Fruit fly (Drosophila melanogaster) whole organism, embryonic: Measurements from ENCODE around the gene CG7492.
A peak's percentile ranks its signal among the peaks of the same experiment; 100 is the strongest.

Experiments used
- Antp ChIP-seq: fragments of 200-800 bp; sonication (Bioruptor generic); optimal IDR thresholded peaks from 3 replicates; lab custom pipeline; 2016; ENCODE audit warnings: missing biosample characterization, missing genetic modification characterization
- B-H2 ChIP-seq: fragments of 200-800 bp; sonication (Bioruptor generic); optimal IDR thresholded peaks from 2 replicates; lab custom pipeline; 2018; ENCODE audit warnings: missing biosample characterization, mild to moderate bottlenecking, missing genetic modification characterization
- Bdp1 ChIP-seq: fragments of 200-800 bp; sonication (Bioruptor generic); optimal IDR thresholded peaks from 3 replicates; lab custom pipeline; 2016; ENCODE audit warnings: missing biosample characterization, missing genetic modification characterization
- CG10147 ChIP-seq: fragments of 200-800 bp; sonication (Bioruptor generic); optimal IDR thresholded peaks from 2 replicates; lab custom pipeline; 2019; ENCODE audit warnings: missing biosample characterization, mild to moderate bottlenecking, missing genetic modification characterization, moderate library complexity
- CG11085 ChIP-seq: fragments of 200-800 bp; sonication (Bioruptor generic); IDR thresholded peaks from 2 replicates; pipeline ENCODE4 v1.3.6; 2022; ENCODE audit warnings: missing biosample characterization, missing genetic modification characterization
- CG11723 ChIP-seq: fragments of 200-800 bp; sonication (Bioruptor generic); optimal IDR thresholded peaks from 2 replicates; lab custom pipeline; 2017; ENCODE audit warnings: missing biosample characterization, mild to moderate bottlenecking, missing genetic modification characterization
- CG12744 ChIP-seq: fragments of 200-800 bp; sonication (Bioruptor generic); optimal IDR thresholded peaks from 2 replicates; lab custom pipeline; 2016; ENCODE audit warnings: missing biosample characterization, missing genetic modification characterization
- CG13123 ChIP-seq: fragments of 200-800 bp; sonication (Bioruptor generic); optimal IDR thresholded peaks from 2 replicates; lab custom pipeline; 2016; ENCODE audit warnings: missing biosample characterization, missing genetic modification characterization
- CG13296 ChIP-seq: fragments of 200-800 bp; sonication (Bioruptor generic); optimal IDR thresholded peaks from 3 replicates; lab custom pipeline; 2018; ENCODE audit warnings: missing biosample characterization, mild to moderate bottlenecking, missing genetic modification characterization
- CG14050 ChIP-seq: fragments of 200-800 bp; sonication (Bioruptor generic); IDR thresholded peaks from 3 replicates; pipeline ENCODE4 v1.3.6; 2022; ENCODE audit warnings: missing biosample characterization, missing genetic modification characterization
- CG14965 ChIP-seq: fragments of 200-800 bp; sonication (Bioruptor generic); optimal IDR thresholded peaks from 2 replicates; lab custom pipeline; 2016; ENCODE audit warnings: missing biosample characterization, missing genetic modification characterization, borderline replicate concordance
- CG15011 ChIP-seq: fragments of 200-800 bp; sonication (Bioruptor generic); optimal IDR thresholded peaks from 3 replicates; lab custom pipeline; 2018; ENCODE audit warnings: missing biosample characterization, mild to moderate bottlenecking, missing genetic modification characterization
- CG15073 ChIP-seq: fragments of 200-800 bp; sonication (Bioruptor generic); optimal IDR thresholded peaks from 2 replicates; lab custom pipeline; 2016; ENCODE audit warnings: missing biosample characterization, missing genetic modification characterization
- CG15696 ChIP-seq: fragments of 200-800 bp; sonication (Bioruptor generic); optimal IDR thresholded peaks from 2 replicates; lab custom pipeline; 2019; ENCODE audit warnings: missing biosample characterization, mild to moderate bottlenecking, missing genetic modification characterization, moderate library complexity
- CG17359 ChIP-seq: fragments of 200-800 bp; sonication (Bioruptor generic); optimal IDR thresholded peaks from 3 replicates; lab custom pipeline; 2018; ENCODE audit warnings: missing biosample characterization, mild to moderate bottlenecking, missing genetic modification characterization, moderate library complexity
- CG2129 ChIP-seq: fragments of 200-800 bp; sonication (Bioruptor generic); IDR thresholded peaks from 2 replicates; pipeline ENCODE4 v1.3.6; 2022; ENCODE audit warnings: missing biosample characterization, missing genetic modification characterization; ENCODE audit not compliant: partially characterized antibody
- CG2678 ChIP-seq: fragments of 200-800 bp; sonication (Bioruptor generic); optimal IDR thresholded peaks from 3 replicates; lab custom pipeline; 2019; ENCODE audit warnings: missing biosample characterization, mild to moderate bottlenecking, missing genetic modification characterization, moderate library complexity
- CG4328 ChIP-seq: fragments of 200-800 bp; sonication (Bioruptor generic); optimal IDR thresholded peaks from 3 replicates; lab custom pipeline; 2017; ENCODE audit warnings: missing biosample characterization, missing genetic modification reagents, missing genetic modification characterization
- CG6254 ChIP-seq: fragments of 200-800 bp; sonication (Bioruptor generic); optimal IDR thresholded peaks from 3 replicates; lab custom pipeline; 2017; ENCODE audit warnings: mild to moderate bottlenecking, missing biosample characterization, missing genetic modification reagents, missing genetic modification characterization
- CG6272 ChIP-seq: fragments of 200-800 bp; sonication (Bioruptor generic); IDR thresholded peaks from 2 replicates; pipeline ENCODE4 v1.3.6; 2022; ENCODE audit warnings: missing biosample characterization, missing genetic modification characterization
- CG7372 ChIP-seq: fragments of 200-800 bp; sonication (Bioruptor generic); IDR thresholded peaks from 2 replicates; pipeline ENCODE4 v1.3.6; 2022; ENCODE audit warnings: missing biosample characterization, missing genetic modification characterization
- CG7556 ChIP-seq: fragments of 200-800 bp; sonication (Bioruptor generic); optimal IDR thresholded peaks from 2 replicates; lab custom pipeline; 2017; ENCODE audit warnings: missing biosample characterization, mild to moderate bottlenecking, missing genetic modification characterization
- CG7928 ChIP-seq: fragments of 200-800 bp; sonication (Bioruptor generic); optimal IDR thresholded peaks from 2 replicates; lab custom pipeline; 2017; ENCODE audit warnings: missing biosample characterization, mild to moderate bottlenecking, missing genetic modification characterization
- CG8089 ChIP-seq: fragments of 200-800 bp; sonication (Bioruptor generic); optimal IDR thresholded peaks from 3 replicates; lab custom pipeline; 2016; ENCODE audit warnings: missing biosample characterization, missing genetic modification characterization
- CG8388 ChIP-seq: fragments of 200-800 bp; sonication (Bioruptor generic); optimal IDR thresholded peaks from 2 replicates; lab custom pipeline; 2019; ENCODE audit warnings: missing biosample characterization, mild to moderate bottlenecking, missing genetic modification characterization, moderate library complexity
- CG9727 ChIP-seq: fragments of 200-800 bp; sonication (Bioruptor generic); optimal IDR thresholded peaks from 3 replicates; lab custom pipeline; 2017; ENCODE audit warnings: missing biosample characterization, mild to moderate bottlenecking, missing genetic modification characterization
- CG9817 ChIP-seq: fragments of 200-800 bp; sonication (Bioruptor generic); optimal IDR thresholded peaks from 2 replicates; lab custom pipeline; 2018; ENCODE audit warnings: missing biosample characterization, mild to moderate bottlenecking, missing genetic modification characterization, moderate library complexity
- Dref ChIP-seq: fragments of 200-800 bp; sonication (Bioruptor generic); IDR thresholded peaks from 2 replicates; pipeline ENCODE4 v1.3.6; 2022; ENCODE audit warnings: missing biosample characterization, missing genetic modification characterization
- HLHmδ ChIP-seq: fragments of 200-800 bp; sonication (Bioruptor generic); optimal IDR thresholded peaks from 2 replicates; lab custom pipeline; 2018; ENCODE audit warnings: missing biosample characterization, mild to moderate bottlenecking, missing genetic modification characterization, moderate library complexity
- HmgD ChIP-seq: fragments of 200-800 bp; sonication (Bioruptor generic); optimal IDR thresholded peaks from 3 replicates; lab custom pipeline; 2016; ENCODE audit warnings: missing biosample characterization, missing genetic modification characterization
- Hmx ChIP-seq: fragments of 200-800 bp; sonication (Bioruptor generic); optimal IDR thresholded peaks from 2 replicates; lab custom pipeline; 2016; ENCODE audit warnings: missing biosample characterization, missing genetic modification characterization
- Hr78 ChIP-seq, 2 experiments: fragments of 200-800 bp in 1 of 2; fragments of >200 bp in 1 of 2; sonication (Bioruptor generic) in 1 of 2; optimal IDR thresholded peaks; 2 replicates each; lab custom pipeline; 2017 to 2019; ENCODE audit warnings: missing biosample characterization in 2 of 2, missing genetic modification characterization in 2 of 2, mild to moderate bottlenecking in 1 of 2, moderate library complexity in 1 of 2
- Med ChIP-seq: fragments of 200-800 bp; sonication (Bioruptor generic); peaks from one replicate; lab custom pipeline; 2016; ENCODE audit warnings: missing biosample characterization, missing genetic modification characterization, mild to moderate bottlenecking, inconsistent platforms, moderate library complexity
- Scr ChIP-seq: fragments of 200-800 bp; sonication (Bioruptor generic); IDR thresholded peaks from 2 replicates; pipeline ENCODE4 v1.3.6; 2022; ENCODE audit warnings: missing biosample characterization, missing genetic modification characterization; ENCODE audit not compliant: partially characterized antibody
- YL-1 ChIP-seq: fragments of 200-800 bp; sonication (Bioruptor generic); optimal IDR thresholded peaks from 3 replicates; lab custom pipeline; 2017; ENCODE audit warnings: missing biosample characterization, mild to moderate bottlenecking, missing genetic modification characterization
- ab ChIP-seq: fragments of 200-800 bp; sonication (Bioruptor generic); optimal IDR thresholded peaks from 2 replicates; lab custom pipeline; 2016; ENCODE audit warnings: missing biosample characterization, missing genetic modification characterization
- ac ChIP-seq: fragments of 200-800 bp; sonication (Bioruptor generic); optimal IDR thresholded peaks from 3 replicates; lab custom pipeline; 2017; ENCODE audit warnings: missing biosample characterization, mild to moderate bottlenecking, missing genetic modification characterization
- bbx ChIP-seq: fragments of 200-800 bp; sonication (Bioruptor generic); IDR thresholded peaks from 2 replicates; pipeline ENCODE4 v1.3.6; 2022; ENCODE audit warnings: missing biosample characterization, missing genetic modification characterization; ENCODE audit not compliant: partially characterized antibody
- dmrt99B ChIP-seq: fragments of 200-800 bp; sonication (Bioruptor generic); optimal IDR thresholded peaks from 2 replicates; lab custom pipeline; 2018; ENCODE audit warnings: missing biosample characterization, mild to moderate bottlenecking, missing genetic modification characterization, moderate library complexity
- gcm2 ChIP-seq: fragments of 200-800 bp; sonication (Bioruptor generic); optimal IDR thresholded peaks from 2 replicates; lab custom pipeline; 2016; ENCODE audit warnings: missing biosample characterization, missing genetic modification characterization
- mld ChIP-seq: fragments of 200-800 bp; sonication (Bioruptor generic); IDR thresholded peaks from 3 replicates; pipeline ENCODE4 v1.3.6; 2022; ENCODE audit warnings: missing biosample characterization, missing genetic modification characterization; ENCODE audit not compliant: partially characterized antibody
- ro ChIP-seq: fragments of 200-800 bp; sonication (Bioruptor generic); IDR thresholded peaks from 2 replicates; pipeline ENCODE4 v1.3.6; 2022; ENCODE audit warnings: missing biosample characterization, missing genetic modification characterization
- sc ChIP-seq, 3 experiments: fragments of >200 bp in 2 of 3; fragments of 200-800 bp in 1 of 3; sonication (Bioruptor generic) in 1 of 3; optimal IDR thresholded peaks; 2 replicates in 2 of 3; 3 replicates in 1 of 3; lab custom pipeline; 2017; ENCODE audit warnings: mild to moderate bottlenecking in 1 of 3, missing biosample characterization in 1 of 3, missing genetic modification characterization in 1 of 3, missing genetic modification reagents in 1 of 3
- sim ChIP-seq: fragments of 200-800 bp; sonication (Bioruptor generic); IDR thresholded peaks from 2 replicates; pipeline ENCODE4 v1.3.6; 2022; ENCODE audit warnings: missing biosample characterization, missing genetic modification characterization
- tgo ChIP-seq: fragments of 200-800 bp; sonication (Bioruptor generic); IDR thresholded peaks from 3 replicates; pipeline ENCODE4 v1.3.6; 2022; ENCODE audit warnings: missing biosample characterization, missing genetic modification characterization
- tna ChIP-seq: fragments of 200-800 bp; sonication (Bioruptor generic); IDR thresholded peaks from 2 replicates; pipeline ENCODE4 v1.3.6; 2022; ENCODE audit warnings: missing biosample characterization, missing genetic modification characterization; ENCODE audit not compliant: partially characterized antibody
- ttk ChIP-seq: fragments of 200-800 bp; sonication (Bioruptor generic); IDR thresholded peaks from 2 replicates; pipeline ENCODE4 v2.1.2; 2022; ENCODE audit warnings: missing biosample characterization, missing genetic modification characterization
- unpg ChIP-seq: fragments of 200-800 bp; sonication (Bioruptor generic); optimal IDR thresholded peaks from 3 replicates; lab custom pipeline; 2018; ENCODE audit warnings: missing biosample characterization, mild to moderate bottlenecking, missing genetic modification characterization, moderate library complexity
- vvl ChIP-seq: fragments of 200-800 bp; sonication (Bioruptor generic); IDR thresholded peaks from 2 replicates; pipeline ENCODE4 v1.3.6; 2022; ENCODE audit warnings: missing biosample characterization, missing genetic modification characterization
- zen ChIP-seq: fragments of 200-800 bp; sonication (Bioruptor generic); optimal IDR thresholded peaks from 3 replicates; lab custom pipeline; 2018; ENCODE audit warnings: missing biosample characterization, mild to moderate bottlenecking, missing genetic modification characterization, moderate library complexity

Gene CG7492

DNA sequence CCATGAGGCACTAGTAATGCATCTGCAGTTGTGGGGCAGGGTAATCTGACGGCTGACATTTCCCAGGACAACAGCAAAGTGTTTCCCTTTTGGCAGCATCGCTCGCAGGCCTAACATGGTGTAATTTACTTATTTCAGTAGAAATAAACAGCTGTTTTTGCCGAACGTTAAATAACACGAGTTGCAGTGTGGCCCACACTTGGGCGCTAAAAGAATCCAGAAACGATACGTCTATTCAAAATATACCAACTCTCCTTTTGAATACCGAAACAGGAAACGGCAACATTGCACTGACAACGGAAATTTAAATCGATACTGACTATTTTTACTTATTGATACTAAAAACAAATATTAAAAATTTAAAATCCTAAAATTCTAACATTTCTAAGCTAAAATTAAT is 13.1 kb downstream of the CG7492 start, which contains the start of gene CG7506 (continued):
- TF ChIP-seq gcm2 (no peak), CG13296 (GFP tag; lab: Kevin White, UChicago) (no peak), CG4328 (no peak), Med (GFP tag; lab: Kevin White, UChicago) (peak; percentile 73), CG7928 (no peak), tgo (GFP tag; lab: Robert Waterston, UW) (no peak), CG9817 (tag; lab: Kevin White, UChicago) (peak; percentile 3), unpg (GFP tag; lab: Kevin White, UChicago) (no peak), tna (GFP tag; lab: Robert Waterston, UW) (no peak), CG2129 (no peak), mld (GFP tag; lab: Robert Waterston, UW) (no peak), ac (GFP tag; lab: Kevin White, UChicago) (no peak), B-H2 (GFP tag; lab: Kevin White, UChicago) (no peak), Bdp1 (GFP tag; lab: Kevin White, UChicago) (no peak), Hmx (GFP tag; lab: Kevin White, UChicago) (no peak), YL-1 (GFP tag; lab: Kevin White, UChicago) (no peak), Antp (no peak), zen (tag; lab: Kevin White, UChicago) (no peak), CG10147 (GFP tag; lab: Kevin White, UChicago) (no peak), ttk (GFP tag; lab: Robert Waterston, UW) (no peak), dmrt99B (tag; lab: Kevin White, UChicago) (no peak), CG15011 (GFP tag; lab: Kevin White, UChicago) (no peak), CG9727 (GFP tag; lab: Kevin White, UChicago) (no peak), Dref (GFP tag; lab: Robert Waterston, UW) (no peak), HLHmδ (GFP tag; lab: Kevin White, UChicago) (no peak), CG14050 (GFP tag; lab: Robert Waterston, UW) (no peak), ab (GFP tag; lab: Kevin White, UChicago) (no peak), CG6254 (no peak), CG8388 (GFP tag; lab: Kevin White, UChicago) (peak; percentile 1), CG15073 (GFP tag; lab: Kevin White, UChicago) (no peak), sim (no peak), CG11723 (GFP tag; lab: Kevin White, UChicago) (no peak), ro (GFP tag; lab: Robert Waterston, UW) (no peak), CG12744 (no peak), CG7372 (GFP tag; lab: Robert Waterston, UW) (no peak), CG11085 (no peak), Hr78 (GFP tag; optimal IDR thresholded peaks at IDR 0.05; lab: Kevin White, UChicago) (no peak), CG6272 (no peak), CG8089 (GFP tag; lab: Kevin White, UChicago) (no peak), vvl (GFP tag; lab: Robert Waterston, UW) (peak; percentile 17; the same call in 1 of the 2 replicates), CG17359 (tag; lab: Kevin White, UChicago) (no peak), HmgD (no peak), Scr (no peak), sc (optimal IDR thresholded peaks at IDR 0.05; lab: Kevin White, UChicago) (no peak), sc (GFP tag; optimal IDR thresholded peaks at IDR 0.05; lab: Kevin White, UChicago) (no peak), CG7556 (GFP tag; lab: Kevin White, UChicago) (no peak), CG15696 (tag; lab: Kevin White, UChicago) (no peak), CG2678 (tag; lab: Kevin White, UChicago) (no peak), CG13123 (GFP tag; lab: Kevin White, UChicago) (no peak), CG14965 (GFP tag; lab: Kevin White, UChicago) (no peak), bbx (GFP tag; lab: Robert Waterston, UW) (no peak)
